Fruit fly (Drosophila melanogaster) whole organism, embryonic: Measurements from ENCODE around the gene CG6652.

Experiments
- CG2678 ChIP-seq: fragments of 200-800 bp; sonication (Bioruptor generic); optimal IDR thresholded peaks from 3 replicates; lab custom pipeline; 2019; ENCODE audit warnings: missing biosample characterization, mild to moderate bottlenecking, missing genetic modification characterization, moderate library complexity
- CG7556 ChIP-seq: fragments of 200-800 bp; sonication (Bioruptor generic); optimal IDR thresholded peaks from 2 replicates; lab custom pipeline; 2017; ENCODE audit warnings: missing biosample characterization, mild to moderate bottlenecking, missing genetic modification characterization
- CG9215 ChIP-seq: fragments of 200-800 bp; sonication (Bioruptor generic); IDR thresholded peaks from 2 replicates; pipeline ENCODE4 v1.3.6; 2022; ENCODE audit warnings: missing biosample characterization, missing genetic modification characterization
- HLH54F ChIP-seq: fragments of 200-800 bp; sonication (Bioruptor generic); optimal IDR thresholded peaks from 3 replicates; lab custom pipeline; 2016; ENCODE audit warnings: missing biosample characterization, missing genetic modification characterization
- cato ChIP-seq: fragments of 200-800 bp; sonication (Bioruptor generic); optimal IDR thresholded peaks from 2 replicates; lab custom pipeline; 2016; ENCODE audit warnings: missing biosample characterization, missing genetic modification characterization, borderline replicate concordance
- disco-r ChIP-seq: fragments of 200-800 bp; sonication (Bioruptor generic); optimal IDR thresholded peaks from 2 replicates; lab custom pipeline; 2016; ENCODE audit warnings: missing biosample characterization, missing genetic modification characterization
- vvl ChIP-seq: fragments of 200-800 bp; sonication (Bioruptor generic); IDR thresholded peaks from 2 replicates; pipeline ENCODE4 v1.3.6; 2022; ENCODE audit warnings: missing biosample characterization, missing genetic modification characterization
- wor ChIP-seq: fragments of 200-800 bp; sonication (Bioruptor generic); IDR thresholded peaks from 2 replicates; pipeline ENCODE4 v1.3.6; 2022; ENCODE audit warnings: missing biosample characterization, missing genetic modification characterization

DNA sequence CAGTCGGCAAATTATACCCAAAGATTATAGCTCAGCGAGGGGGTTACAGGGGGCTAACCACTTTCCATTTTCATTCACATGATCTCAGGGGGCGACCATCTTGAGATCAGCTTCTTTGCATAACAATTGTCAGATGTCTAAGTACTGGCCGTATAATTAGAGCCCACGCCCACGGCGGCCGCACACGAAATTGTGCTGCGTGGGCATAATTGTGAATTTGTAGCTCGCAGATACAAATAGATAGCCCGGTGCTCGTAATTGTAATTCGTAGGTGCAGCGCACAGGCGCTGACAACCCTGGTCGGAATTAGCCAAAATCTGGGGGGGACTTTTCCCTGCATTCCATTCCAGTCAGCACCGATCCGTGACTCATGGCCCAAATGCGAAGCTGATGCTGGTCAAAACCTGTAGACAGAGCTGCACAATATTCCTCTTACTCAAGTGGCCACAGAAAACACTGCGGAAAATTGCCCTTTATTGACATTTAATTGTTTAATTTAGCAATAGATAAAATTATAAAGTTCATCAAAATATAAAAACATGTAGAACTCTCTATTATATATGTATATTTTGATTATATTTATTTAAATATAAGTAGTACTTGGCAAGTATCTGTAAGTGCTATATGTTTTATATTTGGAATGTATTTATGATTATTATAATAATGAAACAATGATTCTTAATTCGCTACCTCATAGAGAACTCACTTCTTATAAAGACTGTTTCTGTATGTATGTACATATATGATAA is 50.9 kb downstream of the CG6652 start:
- no peak for TF ChIP-seq HLH54F (GFP tag; lab: Kevin White, UChicago)
- no peak for TF ChIP-seq CG7556 (GFP tag; lab: Kevin White, UChicago)
- no peak for TF ChIP-seq cato (GFP tag; lab: Kevin White, UChicago)
- no peak for TF ChIP-seq CG9215 (GFP tag; lab: Robert Waterston, UW)
- TF ChIP-seq CG2678 (tag; lab: Kevin White, UChicago) = peak; percentile 15
- TF ChIP-seq wor (GFP tag; lab: Robert Waterston, UW) = no peak
- TF ChIP-seq vvl (GFP tag; lab: Robert Waterston, UW) = no peak
- TF ChIP-seq disco-r (GFP tag; lab: Kevin White, UChicago) = no peak
